Worm (Caenorhabditis elegans) whole organism, L1 larva: ENCODE results near the gene arrd-13.

Experiments
- ama-1 ChIP-seq: fragments of 150-350 bp; optimal IDR thresholded peaks from 2 replicates; lab custom pipeline; 2014
- egl-27 ChIP-seq, 2 experiments: fragments of 150-350 bp in 1 of 2; sonication (generic microtip); optimal IDR thresholded peaks; 3 replicates each; lab custom pipeline; 2017 to 2018; ENCODE audit warnings: missing biosample characterization in 2 of 2, missing genetic modification characterization in 2 of 2, missing genetic modification reagents in 2 of 2
- elt-3 ChIP-seq, 6 experiments: fragments of 150-350 bp in 1 of 6; sonication (generic microtip); optimal IDR thresholded peaks; 2 replicates each; lab custom pipeline; 2017 to 2018; ENCODE audit warnings: missing biosample characterization in 6 of 6, missing genetic modification characterization in 6 of 6, inconsistent platforms in 1 of 6
- fkh-10 ChIP-seq: sonication (generic microtip); optimal IDR thresholded peaks from 2 replicates; lab custom pipeline; 2017; ENCODE audit warnings: missing biosample characterization, missing genetic modification reagents, missing genetic modification characterization
- lir-3 ChIP-seq: sonication (generic microtip); optimal IDR thresholded peaks from 2 replicates; lab custom pipeline; 2016; ENCODE audit warnings: mild to moderate bottlenecking, missing genetic modification characterization, moderate library complexity, missing compliant biosample characterization; ENCODE audit not compliant: poor library complexity
- lsy-2 ChIP-seq, 2 experiments: fragments of 150-350 bp; optimal IDR thresholded peaks; 2 replicates each; lab custom pipeline; 2014; ENCODE audit warnings: missing biosample characterization in 2 of 2, missing genetic modification characterization in 2 of 2
- mef-2 ChIP-seq: fragments of 150-350 bp; optimal IDR thresholded peaks from 2 replicates; lab custom pipeline; 2014; ENCODE audit warnings: missing biosample characterization, missing genetic modification characterization
- nhr-12 ChIP-seq: sonication (generic microtip); optimal IDR thresholded peaks from 2 replicates; lab custom pipeline; 2017; ENCODE audit warnings: missing biosample characterization, missing genetic modification characterization
- nhr-84 ChIP-seq: sonication (generic microtip); optimal IDR thresholded peaks from 2 replicates; lab custom pipeline; 2017; ENCODE audit warnings: missing biosample characterization, missing genetic modification characterization
- pag-3 ChIP-seq: sonication (generic microtip); optimal IDR thresholded peaks from 2 replicates; lab custom pipeline; 2017; ENCODE audit warnings: missing genetic modification characterization, mild to moderate bottlenecking, missing compliant biosample characterization, antibody characterized with exemption, borderline replicate concordance; ENCODE audit not compliant: insufficient read depth
- pqm-1 ChIP-seq: sonication (generic microtip); optimal IDR thresholded peaks from 3 replicates; lab custom pipeline; 2017; ENCODE audit warnings: missing biosample characterization, missing genetic modification characterization
- tbx-2 ChIP-seq: sonication (generic microtip); optimal IDR thresholded peaks from 2 replicates; lab custom pipeline; 2016; ENCODE audit warnings: missing genetic modification characterization, missing compliant biosample characterization
- unc-130 ChIP-seq: fragments of 150-350 bp; optimal IDR thresholded peaks from 2 replicates; lab custom pipeline; 2017; ENCODE audit warnings: missing biosample characterization, missing genetic modification characterization, inconsistent platforms
- unc-62 ChIP-seq: fragments of 150-350 bp; optimal IDR thresholded peaks from 2 replicates; lab custom pipeline; 2014; ENCODE audit warnings: missing biosample characterization, missing genetic modification reagents, missing genetic modification characterization

- TF ChIP-seq pag-3 (tag; lab: Kevin White, UChicago) (no peak), ama-1 (lab: Kevin White, UChicago) (no peak), unc-62 (GFP tag; lab: Kevin White, UChicago) (no peak), mef-2 (no peak), lsy-2 (tag; optimal IDR thresholded peaks at IDR 0.05; lab: Kevin White, UChicago) (no peak), nhr-84 (tag; lab: Kevin White, UChicago) (no peak), elt-3 (tag; optimal IDR thresholded peaks at IDR 0.05; lab: Kevin White, UChicago) (no peak), fkh-10 (GFP tag; lab: Kevin White, UChicago) (no peak), unc-130 (tag; lab: Kevin White, UChicago) (no peak), pqm-1 (no peak), tbx-2 (no peak), nhr-12 (tag; lab: Kevin White, UChicago) (no peak), egl-27 (tag; optimal IDR thresholded peaks at IDR 0.05; lab: Kevin White, UChicago) (no peak), lir-3 (tag; lab: Kevin White, UChicago) (no peak)
Observed at ce11 chrII:13796312-13796711, 38.1 kb downstream of the arrd-13 start.
